Worm (Caenorhabditis elegans): Measurements from ENCODE around the gene Y68A4A.10.

Y68A4A.10 gene

DNA sequence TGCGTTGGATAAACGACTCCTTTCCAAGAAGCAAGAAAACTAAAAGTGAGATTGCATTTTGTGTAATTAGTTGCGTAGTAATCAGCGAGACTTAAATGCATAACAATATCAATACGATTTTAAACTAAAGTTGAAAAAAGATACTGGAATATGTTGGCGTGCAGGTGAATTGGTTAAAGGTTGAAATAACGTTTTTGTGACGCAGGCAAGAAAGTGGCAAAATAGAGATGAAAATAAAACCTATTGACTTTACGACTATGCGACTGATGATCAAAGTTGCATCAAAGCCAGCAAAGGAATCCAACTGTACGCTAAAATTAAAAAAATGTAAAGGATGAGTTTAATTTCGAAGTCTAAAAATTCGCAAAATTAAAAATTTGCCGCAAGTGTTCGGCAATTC lies 36.5 kb upstream of the Y68A4A.10 start, which contains the start of gene srh-102:
srh-102 (minus strand) TSS at position 101 of the 400 bp plus-strand sequence.
- no peak for TF ChIP-seq athp-1 (tag; optimal IDR thresholded peaks at IDR 0.05)
- TF ChIP-seq ztf-25 (GFP tag; IDR thresholded peaks at IDR 0.05) = no peak
- no peak for TF ChIP-seq efl-1 (GFP tag; optimal IDR thresholded peaks at IDR 0.05)
- no peak for TF ChIP-seq F49E8.2 (tag; optimal IDR thresholded peaks at IDR 0.05; ENCODE audit: insufficient read depth)

DNA sequence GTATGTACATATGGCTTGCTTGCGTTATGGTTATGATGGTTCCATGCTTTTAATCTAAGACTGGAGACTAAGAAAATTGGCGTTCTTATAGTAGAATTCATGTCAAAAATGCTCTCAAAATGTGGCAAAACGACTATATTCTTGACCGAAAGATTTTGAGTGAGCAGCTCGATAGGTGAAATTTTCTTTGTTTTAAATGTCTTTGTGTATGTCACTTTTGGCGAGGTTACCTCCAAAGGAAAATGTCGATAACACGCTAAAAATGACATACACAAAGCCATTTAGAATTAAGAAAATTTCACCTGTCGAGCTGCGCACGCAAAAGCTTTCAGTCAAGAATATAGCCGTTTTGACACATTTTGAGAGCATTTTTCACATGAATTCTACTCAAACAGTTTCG lies 34.5 kb upstream of the Y68A4A.10 start, which contains the start of gene srz-66:
srz-66 (minus strand) TSS at position 101 of the 400 bp plus-strand sequence.
- TF ChIP-seq chd-7 (tag; optimal IDR thresholded peaks at IDR 0.05) (no peak), tlf-1 (GFP tag; optimal IDR thresholded peaks at IDR 0.05) (no peak), B0261.1 (tag; optimal IDR thresholded peaks at IDR 0.05) (no peak), aptf-3 (GFP tag; IDR thresholded peaks at IDR 0.05) (no peak), him-1 (tag; optimal IDR thresholded peaks at IDR 0.05) (no peak), B0019.2 (GFP tag; conservative IDR thresholded peaks at IDR 0.05) (no peak), sea-2 (GFP tag; IDR thresholded peaks at IDR 0.05) (no peak)

DNA sequence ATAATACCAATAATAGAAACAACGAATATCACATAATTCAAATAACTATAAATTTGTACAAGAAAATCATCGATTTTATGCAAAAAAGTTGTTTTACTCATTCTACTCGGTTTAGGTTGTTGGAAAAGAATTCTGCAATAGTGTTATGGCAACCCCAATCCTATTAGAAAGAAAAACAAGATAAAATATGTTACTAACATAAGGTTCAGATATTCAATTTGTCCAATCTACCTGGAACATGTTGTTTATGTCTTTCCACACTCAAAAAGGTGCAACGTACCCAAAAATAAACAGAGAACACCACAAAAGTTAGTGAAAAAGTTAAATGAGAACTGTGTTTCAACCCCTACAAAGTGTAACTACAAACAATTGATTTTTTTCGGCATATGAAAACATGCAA lies 31.1 kb upstream of the Y68A4A.10 start, which contains the start of gene srw-51:
srw-51 (minus strand) TSS at position 101 of the 400 bp plus-strand sequence.
- TF ChIP-seq nhr-90 (tag; optimal IDR thresholded peaks at IDR 0.05) (no peak), let-607 (tag; optimal IDR thresholded peaks at IDR 0.05) (no peak), snpc-4 (GFP tag; optimal IDR thresholded peaks at IDR 0.05) (no peak), snpc-4 (tag; optimal IDR thresholded peaks at IDR 0.05) (no peak), Y53G8AR.9 (GFP tag; conservative IDR thresholded peaks at IDR 0.05) (no peak), Y53F4B.3 (GFP tag; IDR thresholded peaks at IDR 0.05) (no peak), mes-4 (tag; optimal IDR thresholded peaks at IDR 0.05) (no peak), snpc-1.3 (tag; optimal IDR thresholded peaks at IDR 0.05; ENCODE audit: insufficient read depth) (no peak), lsl-1 (GFP tag; optimal IDR thresholded peaks at IDR 0.05) (no peak), ccch-3 (GFP tag; optimal IDR thresholded peaks at IDR 0.05) (no peak)

DNA sequence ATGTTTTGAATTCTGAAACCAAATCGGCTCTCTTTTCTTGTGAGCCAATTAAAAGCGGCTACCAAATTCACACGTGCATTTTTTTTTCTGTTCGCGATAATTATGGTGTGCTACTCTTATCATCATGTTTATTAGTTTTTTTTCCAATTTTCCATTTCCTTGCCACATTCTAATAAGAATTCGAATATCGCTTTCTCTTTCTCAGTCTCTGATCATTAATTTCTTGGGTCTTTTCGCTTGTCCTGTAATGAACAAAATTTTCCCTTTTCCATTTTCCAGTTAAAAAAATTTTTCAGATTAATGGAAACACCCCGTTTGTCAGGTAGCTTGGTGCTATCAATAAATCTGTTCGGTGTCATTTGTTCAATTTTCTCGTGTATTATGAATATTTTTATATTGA lies 30.4 kb upstream of the Y68A4A.10 start, which contains the start of gene srbc-26:
srbc-26 (plus strand) TSS at position 301 of the 400 bp plus-strand sequence.
- TF ChIP-seq him-1 (tag; optimal IDR thresholded peaks at IDR 0.05) = no peak
- no peak for TF ChIP-seq unc-62 (GFP tag; optimal IDR thresholded peaks at IDR 0.05)
- no peak for TF ChIP-seq lin-40 (tag; optimal IDR thresholded peaks at IDR 0.05)
- TF ChIP-seq ceh-40 (GFP tag; IDR thresholded peaks at IDR 0.05) = no peak
- TF ChIP-seq B0019.2 (GFP tag; conservative IDR thresholded peaks at IDR 0.05) = no peak
- TF ChIP-seq dpl-1 (GFP tag; optimal IDR thresholded peaks at IDR 0.05) = no peak
- TF ChIP-seq ccch-3 (GFP tag; optimal IDR thresholded peaks at IDR 0.05) = no peak
- TF ChIP-seq F33H1.4 (GFP tag; IDR thresholded peaks at IDR 0.05) = no peak
- TF ChIP-seq rcor-1 (GFP tag; IDR thresholded peaks at IDR 0.05) = no peak
- no peak for TF ChIP-seq ztf-6 (GFP tag; IDR thresholded peaks at IDR 0.05)
- TF ChIP-seq Y79H2A.3 (GFP tag; conservative IDR thresholded peaks at IDR 0.05) = no peak
- TF ChIP-seq bed-2 (GFP tag; IDR thresholded peaks at IDR 0.05) = no peak
- TF ChIP-seq nhr-120 (GFP tag; IDR thresholded peaks at IDR 0.05) = no peak
- no peak for TF ChIP-seq F39B2.1 (GFP tag; IDR thresholded peaks at IDR 0.05)
- no peak for TF ChIP-seq nhr-179 (tag; optimal IDR thresholded peaks at IDR 0.05)
- no peak for TF ChIP-seq F37B4.10 (GFP tag; IDR thresholded peaks at IDR 0.05)
